Fruit fly (Drosophila melanogaster): ENCODE measurements around the gene Tm2.
A peak's percentile ranks its signal among the peaks of the same experiment; 100 is the strongest.

Tm2 gene

dm6 chr3R:15346018-15346383 lies 36.0 kb downstream of the Tm2 start, which contains the start of the genes Surf4 and CG31301 (continued):
- no peak for TF ChIP-seq fd3F (GFP tag; optimal IDR thresholded peaks at IDR 0.05)
- TF ChIP-seq CG10959 (GFP tag; IDR thresholded peaks at IDR 0.05), result no peak
- no peak for TF ChIP-seq CG3838 (GFP tag; optimal IDR thresholded peaks at IDR 0.05)
- no peak for TF ChIP-seq CG2889 (GFP tag; IDR thresholded peaks at IDR 0.05)
- TF ChIP-seq twi (tag; optimal IDR thresholded peaks at IDR 0.05), result peak; percentile 26
- no peak for TF ChIP-seq CG4424 (GFP tag; optimal IDR thresholded peaks at IDR 0.05)
- no peak for TF ChIP-seq CG5245 (GFP tag; optimal IDR thresholded peaks at IDR 0.05)
- TF ChIP-seq CG11504 (tag; optimal IDR thresholded peaks at IDR 0.05), result no peak
- TF ChIP-seq CG6683 (GFP tag; optimal IDR thresholded peaks at IDR 0.05), result no peak
- TF ChIP-seq CG1603 (tag; optimal IDR thresholded peaks at IDR 0.05), result peak; percentile 66
- no peak for TF ChIP-seq tin (GFP tag; optimal IDR thresholded peaks at IDR 0.05)
- TF ChIP-seq CG12744 (GFP tag; optimal IDR thresholded peaks at IDR 0.05), result no peak
- TF ChIP-seq usp (GFP tag; optimal IDR thresholded peaks at IDR 0.05), result no peak
- no peak for TF ChIP-seq btn (GFP tag; optimal IDR thresholded peaks at IDR 0.05)
- no peak for TF ChIP-seq p53 (GFP tag; optimal IDR thresholded peaks at IDR 0.05)
- peak; percentile 67 for TF ChIP-seq BEAF-32 (GFP tag; optimal IDR thresholded peaks at IDR 0.05)
- TF ChIP-seq Dek (tag; optimal IDR thresholded peaks at IDR 0.05), result no peak
- no peak for TF ChIP-seq bcd (GFP tag; optimal IDR thresholded peaks at IDR 0.05)
- no peak for TF ChIP-seq ind (GFP tag; optimal IDR thresholded peaks at IDR 0.05)
- TF ChIP-seq CG18619 (GFP tag; optimal IDR thresholded peaks at IDR 0.05), result no peak
- no peak for TF ChIP-seq CG14667 (GFP tag; IDR thresholded peaks at IDR 0.05)
- no peak for TF ChIP-seq CG31365 (tag; optimal IDR thresholded peaks at IDR 0.05)
- TF ChIP-seq CG17186 (GFP tag; optimal IDR thresholded peaks at IDR 0.05), result peak; percentile 17
- no peak for TF ChIP-seq Rx (GFP tag; IDR thresholded peaks at IDR 0.05)
- TF ChIP-seq YL-1 (GFP tag; optimal IDR thresholded peaks at IDR 0.05), result peak; percentile 61
- no peak for TF ChIP-seq sug (tag; optimal IDR thresholded peaks at IDR 0.05)
- no peak for TF ChIP-seq cwo (GFP tag; optimal IDR thresholded peaks at IDR 0.05)
- TF ChIP-seq unc-4 (GFP tag; IDR thresholded peaks at IDR 0.05; ENCODE audit: partially characterized antibody), result peak; percentile 59
- TF ChIP-seq CG32772 (GFP tag; IDR thresholded peaks at IDR 0.05), result no peak
- no peak for TF ChIP-seq grn (GFP tag; optimal IDR thresholded peaks at IDR 0.05)
- peak; percentile 29 for TF ChIP-seq trem (tag; optimal IDR thresholded peaks at IDR 0.05)
- TF ChIP-seq NC2α (GFP tag; optimal IDR thresholded peaks at IDR 0.05), result no peak
- TF ChIP-seq slp2 (GFP tag; optimal IDR thresholded peaks at IDR 0.05), result no peak
- TF ChIP-seq Dref (GFP tag; IDR thresholded peaks at IDR 0.05), result peak; percentile 91
- TF ChIP-seq nerfin-2 (GFP tag; IDR thresholded peaks at IDR 0.05; ENCODE audit: partially characterized antibody), result peak; percentile 77
- no peak for TF ChIP-seq jing (GFP tag; optimal IDR thresholded peaks at IDR 0.05)
- no peak for TF ChIP-seq CkIIα-i1 (GFP tag; IDR thresholded peaks at IDR 0.05)
- peak; percentile 10 for TF ChIP-seq B-H2 (GFP tag; optimal IDR thresholded peaks at IDR 0.05)
- TF ChIP-seq en (GFP tag; optimal IDR thresholded peaks at IDR 0.05), result no peak
- TF ChIP-seq Dip2 (GFP tag; IDR thresholded peaks at IDR 0.05), result no peak
- TF ChIP-seq CG16779 (GFP tag; IDR thresholded peaks at IDR 0.05), result no peak
- no peak for TF ChIP-seq CG12942 (GFP tag; optimal IDR thresholded peaks at IDR 0.05)
- TF ChIP-seq luna (GFP tag; optimal IDR thresholded peaks at IDR 0.05), result no peak
- TF ChIP-seq her (GFP tag; optimal IDR thresholded peaks at IDR 0.05), result no peak
- no peak for TF ChIP-seq lab (GFP tag; optimal IDR thresholded peaks at IDR 0.05)
- TF ChIP-seq insv (GFP tag; optimal IDR thresholded peaks at IDR 0.05), result no peak
- TF ChIP-seq zen2 (GFP tag; IDR thresholded peaks at IDR 0.05; ENCODE audit: partially characterized antibody), result peak; percentile 77
- TF ChIP-seq CG7987 (GFP tag; optimal IDR thresholded peaks at IDR 0.05), result peak; percentile 26
- TF ChIP-seq h (optimal IDR thresholded peaks at IDR 0.05), result no peak
- TF ChIP-seq cad (GFP tag; optimal IDR thresholded peaks at IDR 0.05), result no peak
- no peak for TF ChIP-seq Lim3 (GFP tag; IDR thresholded peaks at IDR 0.05)
- TF ChIP-seq CG4404 (GFP tag; IDR thresholded peaks at IDR 0.05), result no peak
- no peak for TF ChIP-seq CG43689 (GFP tag; IDR thresholded peaks at IDR 0.05)
